Fruit fly (Drosophila melanogaster): ENCODE measurements around the gene kto.

The kto gene

dm6 chr3L:19817807-19818531 is 18.4 kb upstream of the kto start, which contains the start of the genes Fibp and Deaf1 (continued):
- TF ChIP-seq CG6175 (GFP tag; IDR thresholded peaks at IDR 0.05) (peak; percentile 42; the same call in 1 of the 3 replicates), grau (tag; optimal IDR thresholded peaks at IDR 0.05) (peak; percentile 79), cas (GFP tag; IDR thresholded peaks at IDR 0.05) (peak; percentile 32; the same call in 1 of the 2 replicates), Atf6 (GFP tag; IDR thresholded peaks at IDR 0.05) (peak; percentile 45; the same call in 1 of the 2 replicates), Dll (GFP tag; IDR thresholded peaks at IDR 0.05; ENCODE audit: partially characterized antibody) (peak; percentile 95), maf-S (GFP tag; optimal IDR thresholded peaks at IDR 0.05) (peak; percentile 73), CG17829 (tag; optimal IDR thresholded peaks at IDR 0.05) (peak; percentile 85), fu2 (GFP tag; optimal IDR thresholded peaks at IDR 0.05) (peak; percentile 88), Ravus (GFP tag; IDR thresholded peaks at IDR 0.05) (no peak; the same call in 1 of the 2 replicates), nau (GFP tag; optimal IDR thresholded peaks at IDR 0.05) (no peak), Eip74EF (GFP tag; optimal IDR thresholded peaks at IDR 0.05) (peak in 1 of 2 experiments; percentile 3), kah (GFP tag; optimal IDR thresholded peaks at IDR 0.05) (no peak), mld (GFP tag; IDR thresholded peaks at IDR 0.05; ENCODE audit: partially characterized antibody) (peak; percentile 97), Fer3 (tag; optimal IDR thresholded peaks at IDR 0.05) (peak; percentile 74), chn (GFP tag; optimal IDR thresholded peaks at IDR 0.05) (peak; percentile 87), CG43689 (GFP tag; IDR thresholded peaks at IDR 0.05) (no peak), CG8924 (tag; optimal IDR thresholded peaks at IDR 0.05) (peak; percentile 84), dati (GFP tag; IDR thresholded peaks at IDR 0.05) (no peak), Ada2b (GFP tag; IDR thresholded peaks at IDR 0.05) (peak; percentile 47; the same call in 1 of the 2 replicates), fd102C (GFP tag; optimal IDR thresholded peaks at IDR 0.05) (no peak), CG10543 (GFP tag; optimal IDR thresholded peaks at IDR 0.05) (peak; percentile 73), CG32772 (GFP tag; IDR thresholded peaks at IDR 0.05) (peak; percentile 43; the same call in 1 of the 2 replicates), CG9727 (GFP tag; optimal IDR thresholded peaks at IDR 0.05) (peak; percentile 83), ab (GFP tag; optimal IDR thresholded peaks at IDR 0.05) (peak; percentile 52), CG2202 (tag; optimal IDR thresholded peaks at IDR 0.05) (no peak), CG6854 (GFP tag; optimal IDR thresholded peaks at IDR 0.05) (no peak), Xrp1 (GFP tag; IDR thresholded peaks at IDR 0.05) (peak; percentile 61; the same call in 1 of the 2 replicates), CG30020 (tag; optimal IDR thresholded peaks at IDR 0.05) (peak; percentile 78), CG31224 (GFP tag; IDR thresholded peaks at IDR 0.05) (0 out of 2 replicates have a peak, but pooled peaks have one; percentile 45), CG5245 (GFP tag; optimal IDR thresholded peaks at IDR 0.05) (peak; percentile 27), CG7745 (tag; optimal IDR thresholded peaks at IDR 0.05) (no peak), stwl (tag; optimal IDR thresholded peaks at IDR 0.05) (peak; percentile 48), hbn (GFP tag; IDR thresholded peaks at IDR 0.05; ENCODE audit: partially characterized antibody) (peak; percentile 95), MTF-1 (GFP tag; optimal IDR thresholded peaks at IDR 0.05; ENCODE audit: borderline replicate concordance) (no peak), H15 (GFP tag; IDR thresholded peaks at IDR 0.05) (peak; percentile 68), slou (GFP tag; optimal IDR thresholded peaks at IDR 0.05) (peak; percentile 53), Opbp (GFP tag; IDR thresholded peaks at IDR 0.05; ENCODE audit: partially characterized antibody) (peak; percentile 98), NFAT (GFP tag; IDR thresholded peaks at IDR 0.05) (peak; percentile 80), sug (tag; optimal IDR thresholded peaks at IDR 0.05) (peak; percentile 85), CG7839 (tag; optimal IDR thresholded peaks at IDR 0.05) (peak; percentile 74), so (GFP tag; IDR thresholded peaks at IDR 0.05) (no peak), CG8281 (tag; optimal IDR thresholded peaks at IDR 0.05) (peak; percentile 41), Dip3 (GFP tag; optimal IDR thresholded peaks at IDR 0.05) (peak; percentile 83), CG30431 (GFP tag; optimal IDR thresholded peaks at IDR 0.05) (peak; percentile 46), MESR4 (GFP tag; optimal IDR thresholded peaks at IDR 0.05) (peak; percentile 82), Taf1 (GFP tag; IDR thresholded peaks at IDR 0.05) (0 out of 2 replicates have a peak, but pooled peaks have one; percentile 12), tio (GFP tag; optimal IDR thresholded peaks at IDR 0.05) (no peak), pnt (GFP tag; optimal IDR thresholded peaks at IDR 0.05) (peak; percentile 80)

Data from whole organism, embryonic.